Worm (Caenorhabditis elegans) whole organism, L4 larva: ENCODE results near the gene T03F7.5.

Experiments used
- F49E8.2 ChIP-seq: sonication (generic microtip); optimal IDR thresholded peaks from 2 replicates; lab custom pipeline; 2016; ENCODE audit warnings: missing compliant biosample characterization, mild to moderate bottlenecking, missing genetic modification characterization, borderline replicate concordance
- R02D3.7 ChIP-seq: fragments of 150-350 bp; sonication (generic microtip); optimal IDR thresholded peaks from 3 replicates; lab custom pipeline; 2014; ENCODE audit warnings: missing biosample characterization, missing genetic modification characterization
- ZK546.5 ChIP-seq, 2 experiments: sonication (generic microtip); optimal IDR thresholded peaks; 2 replicates each; lab custom pipeline; 2017; ENCODE audit warnings: missing biosample characterization in 2 of 2, missing genetic modification characterization in 2 of 2
- ama-1 ChIP-seq: fragments of 150-350 bp; optimal IDR thresholded peaks from 2 replicates; lab custom pipeline; 2014; ENCODE audit warnings: inconsistent platforms, mixed read lengths
- attf-4 ChIP-seq: sonication (generic microtip); optimal IDR thresholded peaks from 3 replicates; lab custom pipeline; 2017; ENCODE audit warnings: missing biosample characterization, missing genetic modification characterization
- mep-1 ChIP-seq: fragments of 150-350 bp; sonication (generic microtip); optimal IDR thresholded peaks from 3 replicates; lab custom pipeline; 2014; ENCODE audit warnings: missing biosample characterization, missing genetic modification characterization
- mes-2 ChIP-seq: sonication (generic microtip); optimal IDR thresholded peaks from 2 replicates; lab custom pipeline; 2016; ENCODE audit warnings: missing genotype, mild to moderate bottlenecking, missing genetic modification characterization, missing compliant biosample characterization; ENCODE audit not compliant: poor library complexity, severe bottlenecking
- nhr-6 ChIP-seq: fragments of 150-350 bp; optimal IDR thresholded peaks from 2 replicates; lab custom pipeline; 2014; ENCODE audit warnings: missing biosample characterization, missing genetic modification characterization
- nhr-77 ChIP-seq: fragments of 150-350 bp; optimal IDR thresholded peaks from 2 replicates; lab custom pipeline; 2014; ENCODE audit warnings: missing biosample characterization, missing genetic modification characterization

- TF ChIP-seq attf-4 (tag; lab: Kevin White, UChicago) (no peak), nhr-6 (tag; lab: Kevin White, UChicago) (no peak), F49E8.2 (no peak), ZK546.5 (tag; optimal IDR thresholded peaks at IDR 0.05; lab: Kevin White, UChicago) (no peak), ama-1 (no peak), nhr-77 (tag; lab: Kevin White, UChicago) (no peak), mep-1 (tag; lab: Kevin White, UChicago) (no peak), mes-2 (tag; lab: Kevin White, UChicago) (no peak), R02D3.7 (tag; lab: Kevin White, UChicago) (no peak)
Observed at ce11 chrV:11281414-11282209, 16.9 kb downstream of the T03F7.5 start.
